Fruit fly (Drosophila melanogaster) whole organism, embryonic: ENCODE measurements around the gene CG46313.

Source experiments
- Atf-2 ChIP-seq: fragments of 200-800 bp; sonication (Bioruptor generic); optimal IDR thresholded peaks from 2 replicates; lab custom pipeline; 2016; ENCODE audit warnings: missing biosample characterization, missing genetic modification characterization
- CG10431 ChIP-seq: fragments of 200-800 bp; sonication (Bioruptor generic); optimal IDR thresholded peaks from 3 replicates; lab custom pipeline; 2018; ENCODE audit warnings: missing biosample characterization, mild to moderate bottlenecking, missing genetic modification characterization
- CG10654 ChIP-seq: fragments of 200-800 bp; sonication (Bioruptor generic); optimal IDR thresholded peaks from 2 replicates; lab custom pipeline; 2016; ENCODE audit warnings: missing biosample characterization, missing genetic modification characterization
- CG11085 ChIP-seq: fragments of 200-800 bp; sonication (Bioruptor generic); IDR thresholded peaks from 2 replicates; pipeline ENCODE4 v1.3.6; 2022; ENCODE audit warnings: missing biosample characterization, missing genetic modification characterization
- CG11398 ChIP-seq: fragments of 200-800 bp; sonication (Bioruptor generic); optimal IDR thresholded peaks from 2 replicates; lab custom pipeline; 2016; ENCODE audit warnings: missing biosample characterization, missing genetic modification characterization
- CG13123 ChIP-seq: fragments of 200-800 bp; sonication (Bioruptor generic); optimal IDR thresholded peaks from 2 replicates; lab custom pipeline; 2016; ENCODE audit warnings: missing biosample characterization, missing genetic modification characterization
- CG14965 ChIP-seq: fragments of 200-800 bp; sonication (Bioruptor generic); optimal IDR thresholded peaks from 2 replicates; lab custom pipeline; 2016; ENCODE audit warnings: missing biosample characterization, missing genetic modification characterization, borderline replicate concordance
- CG15514 ChIP-seq: fragments of 200-800 bp; sonication (Bioruptor generic); optimal IDR thresholded peaks from 3 replicates; lab custom pipeline; 2017; ENCODE audit warnings: missing biosample characterization, missing genetic modification characterization, mild to moderate bottlenecking, moderate library complexity, missing genetic modification reagents
- CG1603 ChIP-seq: fragments of 200-800 bp; sonication (Bioruptor generic); optimal IDR thresholded peaks from 2 replicates; lab custom pipeline; 2019; ENCODE audit warnings: missing biosample characterization, mild to moderate bottlenecking, missing genetic modification characterization, moderate library complexity
- CG18262 ChIP-seq: fragments of 200-800 bp; optimal IDR thresholded peaks from 3 replicates; lab custom pipeline; 2019; ENCODE audit warnings: missing biosample characterization, mild to moderate bottlenecking, missing genetic modification characterization, moderate library complexity
- CG2116 ChIP-seq: fragments of 200-800 bp; sonication (Bioruptor generic); optimal IDR thresholded peaks from 3 replicates; lab custom pipeline; 2018; ENCODE audit warnings: missing biosample characterization, mild to moderate bottlenecking, missing genetic modification characterization
- CG30020 ChIP-seq: fragments of 200-800 bp; optimal IDR thresholded peaks from 2 replicates; lab custom pipeline; 2019; ENCODE audit warnings: missing biosample characterization, mild to moderate bottlenecking, missing genetic modification characterization, moderate library complexity
- CG30403 ChIP-seq: fragments of 200-800 bp; sonication (Bioruptor generic); optimal IDR thresholded peaks from 3 replicates; lab custom pipeline; 2016; ENCODE audit warnings: missing biosample characterization, missing genetic modification characterization
- CG31388 ChIP-seq: fragments of 200-800 bp; sonication (Bioruptor generic); optimal IDR thresholded peaks from 2 replicates; lab custom pipeline; 2016; ENCODE audit warnings: missing biosample characterization, missing genetic modification characterization
- CG3163 ChIP-seq: fragments of 200-800 bp; sonication (Bioruptor generic); optimal IDR thresholded peaks from 3 replicates; lab custom pipeline; 2016; ENCODE audit warnings: missing biosample characterization, missing genetic modification characterization
- CG3407 ChIP-seq: fragments of 200-800 bp; sonication (Bioruptor generic); optimal IDR thresholded peaks from 2 replicates; lab custom pipeline; 2018; ENCODE audit warnings: missing biosample characterization, mild to moderate bottlenecking, missing genetic modification characterization
- CG34224 ChIP-seq: fragments of 200-800 bp; sonication (Bioruptor generic); IDR thresholded peaks from 3 replicates; pipeline ENCODE4 v1.3.6; 2022; ENCODE audit warnings: missing biosample characterization, missing genetic modification characterization; ENCODE audit not compliant: partially characterized antibody
- CG3995 ChIP-seq: fragments of 200-800 bp; sonication (Bioruptor generic); optimal IDR thresholded peaks from 3 replicates; lab custom pipeline; 2016; ENCODE audit warnings: missing biosample characterization, missing genetic modification characterization
- CG6272 ChIP-seq: fragments of 200-800 bp; sonication (Bioruptor generic); IDR thresholded peaks from 2 replicates; pipeline ENCODE4 v1.3.6; 2022; ENCODE audit warnings: missing biosample characterization, missing genetic modification characterization
- CG6689 ChIP-seq: fragments of 200-800 bp; sonication (Bioruptor generic); IDR thresholded peaks from 2 replicates; pipeline ENCODE4 v1.3.6; 2022; ENCODE audit warnings: missing biosample characterization, missing genetic modification characterization
- CG7928 ChIP-seq: fragments of 200-800 bp; sonication (Bioruptor generic); optimal IDR thresholded peaks from 2 replicates; lab custom pipeline; 2017; ENCODE audit warnings: missing biosample characterization, mild to moderate bottlenecking, missing genetic modification characterization
- CG8290 ChIP-seq, 3 experiments: fragments of 200-800 bp; sonication (Bioruptor generic); optimal IDR thresholded peaks; 2 replicates each; lab custom pipeline; 2016 to 2019; ENCODE audit warnings: missing biosample characterization in 3 of 3, missing genetic modification characterization in 3 of 3, mild to moderate bottlenecking in 2 of 3, moderate library complexity in 1 of 3
- CG8388 ChIP-seq: fragments of 200-800 bp; sonication (Bioruptor generic); optimal IDR thresholded peaks from 2 replicates; lab custom pipeline; 2019; ENCODE audit warnings: missing biosample characterization, mild to moderate bottlenecking, missing genetic modification characterization, moderate library complexity
- Dek ChIP-seq: fragments of 200-800 bp; sonication (Bioruptor generic); optimal IDR thresholded peaks from 3 replicates; lab custom pipeline; 2019; ENCODE audit warnings: missing biosample characterization, mild to moderate bottlenecking, missing genetic modification characterization, moderate library complexity
- E2f1 ChIP-seq: fragments of 200-800 bp; sonication (Bioruptor generic); IDR thresholded peaks from 2 replicates; pipeline ENCODE4 v1.3.6; 2022; ENCODE audit warnings: missing biosample characterization, missing genetic modification characterization
- Hr3 ChIP-seq: fragments of 200-800 bp; sonication (Bioruptor generic); optimal IDR thresholded peaks from 3 replicates; lab custom pipeline; 2016; ENCODE audit warnings: missing biosample characterization, missing genetic modification characterization
- Hsf ChIP-seq: fragments of 200-800 bp; sonication (Bioruptor generic); optimal IDR thresholded peaks from 3 replicates; lab custom pipeline; 2016; ENCODE audit warnings: missing biosample characterization, missing genetic modification characterization
- Jarid2 ChIP-seq: fragments of 200-800 bp; sonication (Bioruptor generic); optimal IDR thresholded peaks from 3 replicates; lab custom pipeline; 2017; ENCODE audit warnings: mild to moderate bottlenecking, missing biosample characterization, missing genetic modification reagents, missing genetic modification characterization
- Myb ChIP-seq: fragments of 200-800 bp; sonication (Bioruptor generic); optimal IDR thresholded peaks from 2 replicates; lab custom pipeline; 2016; ENCODE audit warnings: missing biosample characterization, missing genetic modification characterization
- NC2β ChIP-seq: fragments of 200-800 bp; sonication (Bioruptor generic); optimal IDR thresholded peaks from 2 replicates; lab custom pipeline; 2016; ENCODE audit warnings: missing biosample characterization, missing genetic modification characterization
- Xrp1 ChIP-seq: fragments of 200-800 bp; sonication (Bioruptor generic); IDR thresholded peaks from 2 replicates; pipeline ENCODE4 v1.3.6; 2022; ENCODE audit warnings: missing biosample characterization, missing genetic modification characterization
- ac ChIP-seq: fragments of 200-800 bp; sonication (Bioruptor generic); optimal IDR thresholded peaks from 3 replicates; lab custom pipeline; 2017; ENCODE audit warnings: missing biosample characterization, mild to moderate bottlenecking, missing genetic modification characterization
- al ChIP-seq: fragments of 200-800 bp; sonication (Bioruptor generic); IDR thresholded peaks from 2 replicates; pipeline ENCODE4 v1.3.6; 2022; ENCODE audit warnings: missing biosample characterization, missing genetic modification characterization
- az2 ChIP-seq: fragments of 200-800 bp; sonication (Bioruptor generic); optimal IDR thresholded peaks from 3 replicates; lab custom pipeline; 2016; ENCODE audit warnings: missing biosample characterization, missing genetic modification characterization
- chinmo ChIP-seq: fragments of 200-800 bp; sonication (Bioruptor generic); IDR thresholded peaks from 4 replicates; pipeline ENCODE4 v1.3.6; 2022; ENCODE audit warnings: missing biosample characterization, missing genetic modification characterization; ENCODE audit not compliant: partially characterized antibody
- chn ChIP-seq: fragments of 200-800 bp; sonication (Bioruptor generic); optimal IDR thresholded peaks from 2 replicates; lab custom pipeline; 2016; ENCODE audit warnings: missing biosample characterization, missing genetic modification characterization
- crc ChIP-seq: fragments of 200-800 bp; sonication (Bioruptor generic); optimal IDR thresholded peaks from 2 replicates; lab custom pipeline; 2016; ENCODE audit warnings: missing biosample characterization, missing genetic modification characterization
- dpn ChIP-seq, 2 experiments: fragments of 200-800 bp; sonication (Bioruptor generic); optimal IDR thresholded peaks; 3 replicates each; lab custom pipeline; 2016; ENCODE audit warnings: missing biosample characterization in 2 of 2, missing genetic modification characterization in 2 of 2
- dysf ChIP-seq: fragments of 200-800 bp; sonication (Bioruptor generic); IDR thresholded peaks from 3 replicates; pipeline ENCODE4 v1.3.6; 2022; ENCODE audit warnings: missing biosample characterization, missing genetic modification characterization
- gt ChIP-seq: fragments of 200-800 bp; sonication (Bioruptor generic); IDR thresholded peaks from 2 replicates; pipeline ENCODE4 v1.3.6; 2022; ENCODE audit warnings: missing biosample characterization, missing genetic modification characterization
- insv ChIP-seq, 2 experiments: fragments of 200-800 bp; sonication (Bioruptor generic); optimal IDR thresholded peaks; 3 replicates each; lab custom pipeline; 2016 to 2018; ENCODE audit warnings: missing biosample characterization in 2 of 2, missing genetic modification characterization in 2 of 2
- kah ChIP-seq: fragments of 200-800 bp; sonication (Bioruptor generic); optimal IDR thresholded peaks from 2 replicates; lab custom pipeline; 2018; ENCODE audit warnings: missing biosample characterization, mild to moderate bottlenecking, missing genetic modification characterization
- lilli ChIP-seq: fragments of 200-800 bp; sonication (Bioruptor generic); optimal IDR thresholded peaks from 3 replicates; lab custom pipeline; 2016; ENCODE audit warnings: missing biosample characterization, missing genetic modification characterization
- mam ChIP-seq: fragments of 200-800 bp; sonication (Bioruptor generic); optimal IDR thresholded peaks from 3 replicates; lab custom pipeline; 2016; ENCODE audit warnings: missing biosample characterization, missing genetic modification characterization
- nau ChIP-seq: fragments of 200-800 bp; sonication (Bioruptor generic); optimal IDR thresholded peaks from 3 replicates; lab custom pipeline; 2017; ENCODE audit warnings: missing biosample characterization, mild to moderate bottlenecking, missing genetic modification characterization, missing genetic modification reagents
- pnt ChIP-seq: fragments of 200-800 bp; sonication (Bioruptor generic); optimal IDR thresholded peaks from 3 replicates; lab custom pipeline; 2016; ENCODE audit warnings: missing biosample characterization, missing genetic modification characterization
- shn ChIP-seq: fragments of 200-800 bp; sonication (Bioruptor generic); optimal IDR thresholded peaks from 3 replicates; lab custom pipeline; 2016; ENCODE audit warnings: missing biosample characterization, missing genetic modification characterization
- tap ChIP-seq: fragments of 200-800 bp; optimal IDR thresholded peaks from 3 replicates; lab custom pipeline; 2019; ENCODE audit warnings: missing biosample characterization, mild to moderate bottlenecking, missing genetic modification characterization, moderate library complexity
- vnd ChIP-seq: fragments of 200-800 bp; sonication (Bioruptor generic); IDR thresholded peaks from 3 replicates; pipeline ENCODE4 v1.3.6; 2022; ENCODE audit warnings: missing biosample characterization, missing genetic modification characterization; ENCODE audit not compliant: partially characterized antibody
- z ChIP-seq: fragments of 200-800 bp; sonication (Bioruptor generic); IDR thresholded peaks from 3 replicates; pipeline ENCODE4 v1.3.6; 2022; ENCODE audit warnings: missing biosample characterization, missing genetic modification characterization

The CG46313 gene

DNA sequence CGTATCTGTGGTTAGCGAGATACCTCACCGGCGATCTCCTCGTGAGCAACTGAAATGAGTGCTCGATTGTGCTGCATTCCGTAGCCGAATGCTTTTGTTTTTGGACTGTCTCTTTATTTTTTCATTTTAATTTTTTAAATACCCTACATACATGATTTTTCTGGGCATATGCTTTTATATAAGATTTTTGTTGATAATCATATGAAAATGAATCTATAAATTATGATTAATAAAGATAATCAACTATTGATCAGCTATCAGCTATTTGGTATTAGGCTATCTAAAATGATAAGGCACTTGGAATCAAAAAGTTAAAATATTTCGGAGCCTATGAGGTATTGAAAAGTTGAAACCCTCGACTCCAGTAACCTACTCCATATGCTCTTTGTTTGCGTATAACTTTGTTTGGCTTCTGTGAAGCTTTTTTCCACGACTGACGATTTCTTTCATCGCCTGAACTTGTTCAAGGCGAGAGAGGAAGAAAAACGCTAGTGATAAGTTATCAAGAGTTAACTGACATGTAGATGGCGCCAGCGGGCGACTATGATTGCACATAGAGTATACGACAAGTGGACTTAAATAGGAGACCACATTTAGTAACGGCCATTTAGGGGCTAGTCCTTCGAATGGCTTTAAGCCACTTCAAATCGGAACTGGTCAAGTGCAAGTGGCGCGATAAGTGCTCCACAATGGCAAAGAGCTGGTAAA is 11.6 kb downstream of the CG46313 start, which contains the start of gene CG31076 (continued):
- TF ChIP-seq Atf-2 (GFP tag; lab: Kevin White, UChicago) = no peak
- peak; percentile 30 for TF ChIP-seq CG15514
- no peak; the same call in 1 of the 2 replicates for TF ChIP-seq Xrp1 (GFP tag; lab: Robert Waterston, UW)
- TF ChIP-seq CG3995 (GFP tag; lab: Kevin White, UChicago) = no peak
- no peak for TF ChIP-seq gt
- no peak for TF ChIP-seq tap (tag; lab: Kevin White, UChicago)
- no peak for TF ChIP-seq CG3407 (GFP tag; lab: Kevin White, UChicago)
- no peak for TF ChIP-seq Hr3 (GFP tag; lab: Kevin White, UChicago)
- TF ChIP-seq al (GFP tag; lab: Robert Waterston, UW) = no peak
- no peak for TF ChIP-seq chn (GFP tag; lab: Kevin White, UChicago)
- TF ChIP-seq CG13123 (GFP tag; lab: Kevin White, UChicago) = no peak
- no peak for TF ChIP-seq CG8290 (GFP tag; optimal IDR thresholded peaks at IDR 0.05; lab: Kevin White, UChicago)
- no peak for TF ChIP-seq CG8290 (tag; optimal IDR thresholded peaks at IDR 0.05; lab: Kevin White, UChicago)
- no peak for TF ChIP-seq CG8388
- peak; percentile 43 for TF ChIP-seq nau (GFP tag; lab: Kevin White, UChicago)
- TF ChIP-seq CG10431 = no peak
- no peak for TF ChIP-seq shn (GFP tag; lab: Kevin White, UChicago)
- no peak for TF ChIP-seq CG34224 (GFP tag; lab: Robert Waterston, UW)
- no peak for TF ChIP-seq CG30020 (tag; lab: Kevin White, UChicago)
- TF ChIP-seq CG18262 (tag; lab: Kevin White, UChicago) = no peak
- TF ChIP-seq az2 (GFP tag; lab: Kevin White, UChicago) = peak; percentile 6
- no peak for TF ChIP-seq CG10654 (GFP tag; lab: Kevin White, UChicago)
- TF ChIP-seq CG14965 (GFP tag; lab: Kevin White, UChicago) = no peak
- TF ChIP-seq CG30403 = peak; percentile 35
- peak; percentile 9 for TF ChIP-seq mam
- TF ChIP-seq ac (GFP tag; lab: Kevin White, UChicago) = no peak
- TF ChIP-seq CG7928 = no peak
- no peak for TF ChIP-seq CG31388
- TF ChIP-seq lilli = peak; percentile 11
- TF ChIP-seq pnt (GFP tag; lab: Kevin White, UChicago) = no peak
- no peak for TF ChIP-seq CG1603
- peak; percentile 43; the same call in 1 of the 3 replicates for TF ChIP-seq dysf
- no peak for TF ChIP-seq insv (GFP tag; optimal IDR thresholded peaks at IDR 0.05; lab: Kevin White, UChicago)
- no peak for TF ChIP-seq Hsf (GFP tag; lab: Kevin White, UChicago)
- TF ChIP-seq chinmo (GFP tag; lab: Robert Waterston, UW) = 0 out of 4 replicates have a peak, but pooled peaks have one; percentile 57
- no peak for TF ChIP-seq vnd (GFP tag; lab: Robert Waterston, UW)
- no peak for TF ChIP-seq dpn (GFP tag; optimal IDR thresholded peaks at IDR 0.05; lab: Kevin White, UChicago)
- TF ChIP-seq kah (GFP tag; lab: Kevin White, UChicago) = no peak
- no peak for TF ChIP-seq CG6272 (GFP tag; lab: Robert Waterston, UW)
- TF ChIP-seq CG6689 (GFP tag; lab: Robert Waterston, UW) = peak; percentile 31; the same call in 1 of the 2 replicates
- no peak for TF ChIP-seq Jarid2
- TF ChIP-seq CG2116 (GFP tag; lab: Kevin White, UChicago) = no peak
- peak; percentile 32; the same call in 1 of the 2 replicates for TF ChIP-seq E2f1
- no peak for TF ChIP-seq crc (GFP tag; lab: Kevin White, UChicago)
- no peak for TF ChIP-seq CG11398 (GFP tag; lab: Kevin White, UChicago)
- no peak for TF ChIP-seq NC2β
- TF ChIP-seq CG11085 = no peak
- peak; percentile 7 for TF ChIP-seq Dek (tag; lab: Kevin White, UChicago)
- TF ChIP-seq z = no peak
- TF ChIP-seq Myb (GFP tag; lab: Kevin White, UChicago) = no peak
- no peak for TF ChIP-seq CG3163 (GFP tag; lab: Kevin White, UChicago)
